Fruit fly (Drosophila melanogaster) whole organism: Measurements from ENCODE around the gene Gnmt.

ENCODE experiments used
- CG8478 ChIP-seq: fragments of >200 bp; optimal IDR thresholded peaks from 2 replicates; lab custom pipeline; 2018; ENCODE audit warnings: inconsistent platforms
- usp ChIP-seq: fragments of >200 bp; optimal IDR thresholded peaks from 2 replicates; lab custom pipeline; 2017; ENCODE audit warnings: missing biosample characterization, missing genetic modification characterization, mixed read lengths

DNA sequence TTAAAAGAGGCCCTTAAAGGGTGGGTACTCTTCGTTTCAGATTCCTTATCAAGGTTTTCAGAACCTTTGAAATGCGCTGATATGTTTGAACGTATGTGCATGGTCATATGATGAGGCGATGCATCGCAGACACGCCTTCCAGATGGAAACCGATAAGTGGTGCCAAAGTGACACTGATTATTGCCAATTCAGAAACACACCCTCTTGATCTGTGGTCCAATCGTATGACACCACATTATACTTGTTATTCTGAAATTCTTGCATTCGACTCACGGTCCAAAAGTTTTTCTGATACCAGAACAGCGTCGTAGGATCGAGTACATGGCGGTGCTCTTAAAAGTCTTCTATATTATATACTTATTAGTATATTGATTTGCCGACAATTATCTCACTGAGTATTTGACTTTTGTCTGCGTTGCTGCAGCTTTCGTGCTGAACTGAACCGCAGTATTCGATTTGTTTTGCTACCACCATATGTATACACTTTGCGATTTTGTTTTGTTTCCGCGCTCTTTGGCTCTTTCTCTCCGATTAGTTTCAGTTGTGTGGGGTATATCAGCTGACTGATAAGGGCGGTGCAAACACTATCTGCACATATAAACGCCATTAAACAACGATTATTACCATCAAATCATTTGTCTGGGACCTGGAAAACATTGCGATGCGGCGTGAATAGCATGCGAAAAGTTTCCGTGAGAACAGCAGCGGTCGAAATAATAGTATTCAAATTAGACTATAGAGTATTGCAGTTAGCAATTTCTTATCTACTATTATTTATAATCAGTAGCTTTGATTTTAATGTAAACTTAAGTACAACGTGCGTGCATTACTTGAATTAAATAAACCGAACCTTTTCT lies 46.2 kb downstream of the Gnmt start:
- no peak for TF ChIP-seq CG8478 (lab: Kevin White, UChicago)
- no peak for TF ChIP-seq usp
